Fruit fly (Drosophila melanogaster): Measurements from ENCODE around the gene CG32110.

CG32110 gene

DNA sequence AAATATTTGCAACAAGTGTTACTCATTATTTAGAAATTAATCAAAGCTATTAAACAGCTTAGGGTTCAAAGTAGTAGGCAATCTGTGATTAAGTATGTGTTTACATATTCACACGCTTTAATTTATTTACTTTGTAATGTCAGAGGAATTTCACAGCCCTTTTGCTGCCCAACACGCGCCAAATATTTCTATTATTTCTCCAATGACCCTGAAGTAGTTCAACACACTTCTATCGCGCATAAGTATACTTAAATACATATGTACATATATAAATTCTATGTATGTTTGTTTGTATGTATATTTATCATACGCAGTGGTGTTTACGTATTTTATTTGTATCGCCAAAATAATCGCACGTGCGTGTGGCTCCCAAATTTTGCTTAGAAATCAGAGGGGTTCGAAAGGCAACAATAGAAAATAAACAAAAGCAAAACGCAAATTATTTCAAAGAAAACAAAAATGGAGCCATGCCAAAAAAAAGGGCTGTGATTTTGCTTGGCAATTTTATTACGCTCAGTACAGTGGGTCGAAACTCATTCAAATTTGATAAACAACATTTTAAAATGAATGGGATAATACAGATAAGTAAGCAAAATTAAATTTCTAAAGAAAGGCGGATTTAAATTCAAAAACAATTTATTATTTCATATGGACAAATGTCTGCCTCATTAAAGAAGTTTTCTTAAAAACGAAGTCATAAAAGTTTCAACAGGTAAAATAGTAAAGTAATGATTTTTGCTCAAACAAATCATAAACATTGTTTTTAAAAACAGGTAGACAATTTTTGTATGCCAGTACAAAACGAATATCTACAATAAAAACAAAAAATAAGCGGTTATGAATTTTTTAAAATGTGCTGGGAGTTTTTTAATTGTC is 5.1 kb upstream of the CG32110 start (continued):
- TF ChIP-seq CG13624 (GFP tag; optimal IDR thresholded peaks at IDR 0.05) (peak; percentile 58), Meics (GFP tag; optimal IDR thresholded peaks at IDR 0.05) (peak; percentile 81), CG30020 (tag; optimal IDR thresholded peaks at IDR 0.05) (no peak), repo (GFP tag; optimal IDR thresholded peaks at IDR 0.05) (no peak), fu2 (GFP tag; optimal IDR thresholded peaks at IDR 0.05) (peak; percentile 47), org-1 (GFP tag; optimal IDR thresholded peaks at IDR 0.05) (peak; percentile 37), grau (tag; optimal IDR thresholded peaks at IDR 0.05) (peak; percentile 69), Hand (GFP tag; optimal IDR thresholded peaks at IDR 0.05) (peak; percentile 32), CG9437 (GFP tag; optimal IDR thresholded peaks at IDR 0.05) (peak; percentile 51), Rfx (GFP tag; IDR thresholded peaks at IDR 0.05) (peak; percentile 61), CG12769 (tag; optimal IDR thresholded peaks at IDR 0.05) (no peak), zen (tag; optimal IDR thresholded peaks at IDR 0.05) (peak; percentile 3), lilli (GFP tag; optimal IDR thresholded peaks at IDR 0.05) (peak; percentile 62), CG33213 (GFP tag; optimal IDR thresholded peaks at IDR 0.05) (no peak), grn (GFP tag; optimal IDR thresholded peaks at IDR 0.05) (no peak), mam (GFP tag; optimal IDR thresholded peaks at IDR 0.05) (peak; percentile 68), CG6813 (GFP tag; optimal IDR thresholded peaks at IDR 0.05) (peak; percentile 10), CG10543 (GFP tag; optimal IDR thresholded peaks at IDR 0.05) (peak; percentile 50), stc (GFP tag; IDR thresholded peaks at IDR 0.05) (0 out of 2 replicates have a peak, but pooled peaks have one; percentile 21), shn (GFP tag; optimal IDR thresholded peaks at IDR 0.05) (peak; percentile 28), Oli (tag; optimal IDR thresholded peaks at IDR 0.05) (peak; percentile 47), CG7928 (GFP tag; optimal IDR thresholded peaks at IDR 0.05) (peak; percentile 52), Xbp1 (GFP tag; optimal IDR thresholded peaks at IDR 0.05) (peak; percentile 33), cwo (GFP tag; optimal IDR thresholded peaks at IDR 0.05) (peak; percentile 93), Mes4 (GFP tag; optimal IDR thresholded peaks at IDR 0.05) (no peak), CHES-1-like (GFP tag; optimal IDR thresholded peaks at IDR 0.05) (peak; percentile 65), dmrt11E (tag; optimal IDR thresholded peaks at IDR 0.05) (peak; percentile 6), mirr (GFP tag; optimal IDR thresholded peaks at IDR 0.05) (peak; percentile 36), CG8359 (GFP tag; optimal IDR thresholded peaks at IDR 0.05; ENCODE audit: borderline replicate concordance) (no peak), rib (GFP tag; IDR thresholded peaks at IDR 0.05) (peak; percentile 83), CG13287 (GFP tag; IDR thresholded peaks at IDR 0.05; ENCODE audit: partially characterized antibody) (no peak), sqz (GFP tag; optimal IDR thresholded peaks at IDR 0.05) (no peak), crc (GFP tag; optimal IDR thresholded peaks at IDR 0.05) (peak; percentile 55), CG12391 (tag; optimal IDR thresholded peaks at IDR 0.05) (peak; percentile 61), CG13424 (tag; optimal IDR thresholded peaks at IDR 0.05) (peak; percentile 19), sug (tag; optimal IDR thresholded peaks at IDR 0.05) (peak; percentile 12), CG3847 (GFP tag; IDR thresholded peaks at IDR 0.05) (0 out of 2 replicates have a peak, but pooled peaks have one; percentile 28), Aef1 (GFP tag; IDR thresholded peaks at IDR 0.05) (0 out of 3 replicates have a peak, but pooled peaks have one; percentile 15), CG16863 (GFP tag; optimal IDR thresholded peaks at IDR 0.05) (peak; percentile 32), Nf-YC (tag; optimal IDR thresholded peaks at IDR 0.05) (peak; percentile 33), Fer3 (tag; optimal IDR thresholded peaks at IDR 0.05) (peak; percentile 44), CG3407 (GFP tag; optimal IDR thresholded peaks at IDR 0.05) (no peak), CG2199 (GFP tag; IDR thresholded peaks at IDR 0.05) (no peak), amos (GFP tag; IDR thresholded peaks at IDR 0.05; ENCODE audit: partially characterized antibody) (no peak), pho (GFP tag; optimal IDR thresholded peaks at IDR 0.05) (peak; percentile 57), Taf1 (GFP tag; IDR thresholded peaks at IDR 0.05) (peak; percentile 48; the same call in 1 of the 2 replicates), B-H1 (GFP tag; IDR thresholded peaks at IDR 0.05) (peak; percentile 28; the same call in 1 of the 3 replicates), Ada2b (GFP tag; IDR thresholded peaks at IDR 0.05) (peak; percentile 23; the same call in 1 of the 2 replicates)

Data from whole organism, embryonic.